Fruit fly (Drosophila melanogaster) whole organism, prepupa: ENCODE data around the gene CG15382.
A peak's percentile ranks its signal among the peaks of the same experiment; 100 is the strongest.

Experiments
- Blimp-1 ChIP-seq: fragments of 200-800 bp; sonication (Bioruptor generic); optimal IDR thresholded peaks from 3 replicates; lab custom pipeline; 2017; ENCODE audit warnings: missing biosample characterization, missing genetic modification characterization, mild to moderate bottlenecking, moderate library complexity, missing genetic modification reagents
- CG10631 ChIP-seq: fragments of 200-800 bp; sonication (Bioruptor generic); optimal IDR thresholded peaks from 2 replicates; lab custom pipeline; 2016; ENCODE audit warnings: missing biosample characterization, missing genetic modification characterization
- CG10669 ChIP-seq: fragments of 200-800 bp; sonication (Bioruptor generic); optimal IDR thresholded peaks from 3 replicates; lab custom pipeline; 2018; ENCODE audit warnings: missing biosample characterization, mild to moderate bottlenecking, missing genetic modification characterization, moderate library complexity
- CG11762 ChIP-seq: fragments of 200-800 bp; sonication (Bioruptor generic); optimal IDR thresholded peaks from 3 replicates; lab custom pipeline; 2016; ENCODE audit warnings: missing biosample characterization, missing genetic modification characterization; ENCODE audit not compliant: insufficient read depth
- CG11902 ChIP-seq: fragments of 200-800 bp; sonication (Bioruptor generic); optimal IDR thresholded peaks from 3 replicates; lab custom pipeline; 2016; ENCODE audit warnings: missing biosample characterization, missing genetic modification characterization
- CG15336 ChIP-seq: fragments of 200-800 bp; sonication (Bioruptor generic); IDR thresholded peaks from 2 replicates; pipeline ENCODE4 v1.3.6; 2022; ENCODE audit warnings: missing biosample characterization, missing genetic modification characterization
- CG16779 ChIP-seq: fragments of 200-800 bp; sonication (Bioruptor generic); optimal IDR thresholded peaks from 3 replicates; lab custom pipeline; 2017; ENCODE audit warnings: missing biosample characterization, mild to moderate bottlenecking, missing genetic modification characterization
- CG3032 ChIP-seq: fragments of 200-800 bp; optimal IDR thresholded peaks from 2 replicates; lab custom pipeline; 2019; ENCODE audit warnings: missing biosample characterization, mild to moderate bottlenecking, missing genetic modification characterization, moderate library complexity
- CG31627 ChIP-seq: fragments of 200-800 bp; sonication (Bioruptor generic); optimal IDR thresholded peaks from 3 replicates; lab custom pipeline; 2016; ENCODE audit warnings: missing biosample characterization, missing genetic modification characterization
- CG34406 ChIP-seq: fragments of 200-800 bp; sonication (Bioruptor generic); optimal IDR thresholded peaks from 3 replicates; lab custom pipeline; 2016; ENCODE audit warnings: missing biosample characterization, missing genetic modification characterization
- CG4318 ChIP-seq: fragments of 200-800 bp; sonication (Bioruptor generic); optimal IDR thresholded peaks from 3 replicates; lab custom pipeline; 2017; ENCODE audit warnings: missing biosample characterization, mild to moderate bottlenecking, missing genetic modification characterization
- CG6163 ChIP-seq: fragments of 200-800 bp; sonication (Bioruptor generic); IDR thresholded peaks from 3 replicates; pipeline ENCODE4 v1.3.6; 2022; ENCODE audit warnings: missing biosample characterization, missing genetic modification characterization
- CG6276 ChIP-seq: fragments of 200-800 bp; sonication (Bioruptor generic); optimal IDR thresholded peaks from 2 replicates; lab custom pipeline; 2017; ENCODE audit warnings: missing biosample characterization, mild to moderate bottlenecking, missing genetic modification characterization
- CG6792 ChIP-seq: fragments of 200-800 bp; sonication (Bioruptor generic); optimal IDR thresholded peaks from 3 replicates; lab custom pipeline; 2016; ENCODE audit warnings: missing biosample characterization, missing genetic modification characterization
- CG6808 ChIP-seq: fragments of 200-800 bp; sonication (Bioruptor generic); optimal IDR thresholded peaks from 3 replicates; lab custom pipeline; 2017; ENCODE audit warnings: missing biosample characterization, missing genetic modification characterization, mild to moderate bottlenecking, moderate library complexity, missing genetic modification reagents
- CG6854 ChIP-seq: fragments of 200-800 bp; sonication (Bioruptor generic); optimal IDR thresholded peaks from 2 replicates; lab custom pipeline; 2017; ENCODE audit warnings: missing biosample characterization, mild to moderate bottlenecking, missing genetic modification characterization
- CG7368 ChIP-seq: fragments of 200-800 bp; sonication (Bioruptor generic); optimal IDR thresholded peaks from 3 replicates; lab custom pipeline; 2016; ENCODE audit warnings: missing biosample characterization, missing genetic modification characterization
- CG8119 ChIP-seq: fragments of 200-800 bp; sonication (Bioruptor generic); IDR thresholded peaks from 3 replicates; pipeline ENCODE4 v1.3.6; 2022; ENCODE audit warnings: missing biosample characterization, missing genetic modification characterization
- CG8319 ChIP-seq: fragments of 200-800 bp; sonication (Bioruptor generic); optimal IDR thresholded peaks from 3 replicates; lab custom pipeline; 2016; ENCODE audit warnings: missing biosample characterization, missing genetic modification characterization
- CG8632 ChIP-seq: fragments of 200-800 bp; sonication (Bioruptor generic); optimal IDR thresholded peaks from 3 replicates; lab custom pipeline; 2016; ENCODE audit warnings: missing biosample characterization, missing genetic modification characterization
- CG9139 ChIP-seq: fragments of 200-800 bp; sonication (Bioruptor generic); optimal IDR thresholded peaks from 3 replicates; lab custom pipeline; 2017; ENCODE audit warnings: missing biosample characterization, mild to moderate bottlenecking, missing genetic modification characterization
- Eip78C ChIP-seq: fragments of 200-800 bp; sonication (Bioruptor generic); peaks from one replicate; lab custom pipeline; 2016; ENCODE audit warnings: missing biosample characterization, missing genetic modification characterization
- Eip93F ChIP-seq: fragments of 200-800 bp; sonication (Bioruptor generic); optimal IDR thresholded peaks from 2 replicates; lab custom pipeline; 2016; ENCODE audit warnings: missing biosample characterization, mild to moderate bottlenecking, missing genetic modification characterization
- Ets96B ChIP-seq: fragments of 200-800 bp; optimal IDR thresholded peaks from 2 replicates; lab custom pipeline; 2019; ENCODE audit warnings: missing biosample characterization, mild to moderate bottlenecking, missing genetic modification characterization, moderate library complexity
- Gug ChIP-seq: fragments of 200-800 bp; sonication (Bioruptor generic); IDR thresholded peaks from 2 replicates; pipeline ENCODE4 v1.3.6; 2022; ENCODE audit warnings: missing biosample characterization, missing genetic modification characterization
- Hr39 ChIP-seq: fragments of 200-800 bp; sonication (Bioruptor generic); optimal IDR thresholded peaks from 2 replicates; lab custom pipeline; 2016; ENCODE audit warnings: missing biosample characterization, missing genetic modification characterization
- Hr4 ChIP-seq: fragments of 200-800 bp; sonication (Bioruptor generic); optimal IDR thresholded peaks from 3 replicates; lab custom pipeline; 2016; ENCODE audit warnings: missing biosample characterization, missing genetic modification characterization
- Lpt ChIP-seq: fragments of 200-800 bp; sonication (Bioruptor generic); optimal IDR thresholded peaks from 3 replicates; lab custom pipeline; 2016; ENCODE audit warnings: missing biosample characterization, missing genetic modification characterization
- Met ChIP-seq: fragments of 200-800 bp; sonication (Bioruptor generic); optimal IDR thresholded peaks from 3 replicates; lab custom pipeline; 2016; ENCODE audit warnings: missing biosample characterization, missing genetic modification characterization
- Smox ChIP-seq: fragments of 200-800 bp; sonication (Bioruptor generic); optimal IDR thresholded peaks from 3 replicates; lab custom pipeline; 2016; ENCODE audit warnings: missing biosample characterization, missing genetic modification characterization
- Sox102F ChIP-seq: fragments of 200-800 bp; sonication (Bioruptor generic); optimal IDR thresholded peaks from 2 replicates; lab custom pipeline; 2016; ENCODE audit warnings: missing biosample characterization, mild to moderate bottlenecking, missing genetic modification characterization
- Sox15 ChIP-seq: fragments of 200-800 bp; sonication (Bioruptor generic); optimal IDR thresholded peaks from 3 replicates; lab custom pipeline; 2016; ENCODE audit warnings: missing biosample characterization, missing genetic modification characterization
- achi ChIP-seq: fragments of 200-800 bp; sonication (Bioruptor generic); optimal IDR thresholded peaks from 3 replicates; lab custom pipeline; 2016; ENCODE audit warnings: missing biosample characterization, missing genetic modification characterization
- acj6 ChIP-seq: fragments of 200-800 bp; sonication (Bioruptor generic); optimal IDR thresholded peaks from 3 replicates; lab custom pipeline; 2016; ENCODE audit warnings: missing biosample characterization, missing genetic modification characterization
- cyc ChIP-seq: fragments of 200-800 bp; sonication (Bioruptor generic); optimal IDR thresholded peaks from 3 replicates; lab custom pipeline; 2016; ENCODE audit warnings: missing biosample characterization, missing genetic modification characterization
- dac ChIP-seq: fragments of 200-800 bp; sonication (Bioruptor generic); optimal IDR thresholded peaks from 2 replicates; lab custom pipeline; 2017; ENCODE audit warnings: missing biosample characterization, mild to moderate bottlenecking, missing genetic modification characterization
- dsx ChIP-seq: fragments of 200-800 bp; optimal IDR thresholded peaks from 3 replicates; lab custom pipeline; 2019; ENCODE audit warnings: missing biosample characterization, mild to moderate bottlenecking, missing genetic modification characterization, moderate library complexity; ENCODE audit not compliant: poor library complexity, severe bottlenecking
- eg ChIP-seq: fragments of 200-800 bp; sonication (Bioruptor generic); IDR thresholded peaks from 3 replicates; pipeline ENCODE4 v1.3.6; 2022; ENCODE audit warnings: missing biosample characterization, missing genetic modification characterization
- esn ChIP-seq: fragments of 200-800 bp; sonication (Bioruptor generic); optimal IDR thresholded peaks from 2 replicates; lab custom pipeline; 2016; ENCODE audit warnings: missing biosample characterization, mild to moderate bottlenecking, missing genetic modification characterization, moderate library complexity
- fd59A ChIP-seq: fragments of 200-800 bp; sonication (Bioruptor generic); optimal IDR thresholded peaks from 2 replicates; lab custom pipeline; 2017; ENCODE audit warnings: missing biosample characterization, mild to moderate bottlenecking, missing genetic modification characterization, missing genetic modification reagents
- fd85E ChIP-seq: fragments of 200-800 bp; sonication (Bioruptor generic); optimal IDR thresholded peaks from 3 replicates; lab custom pipeline; 2016; ENCODE audit warnings: missing biosample characterization, missing genetic modification characterization
- fkh ChIP-seq: fragments of 200-800 bp; sonication (Bioruptor generic); optimal IDR thresholded peaks from 3 replicates; lab custom pipeline; 2017; ENCODE audit warnings: missing biosample characterization, mild to moderate bottlenecking, missing genetic modification characterization, moderate library complexity
- lz ChIP-seq: fragments of 200-800 bp; sonication (Bioruptor generic); optimal IDR thresholded peaks from 3 replicates; lab custom pipeline; 2016; ENCODE audit warnings: missing biosample characterization, missing genetic modification characterization
- net ChIP-seq: fragments of 200-800 bp; sonication (Bioruptor generic); optimal IDR thresholded peaks from 3 replicates; lab custom pipeline; 2016; ENCODE audit warnings: missing biosample characterization, missing genetic modification characterization
- pdm3 ChIP-seq: fragments of 200-800 bp; sonication (Bioruptor generic); optimal IDR thresholded peaks from 3 replicates; lab custom pipeline; 2016; ENCODE audit warnings: missing biosample characterization, missing genetic modification characterization
- salr ChIP-seq, 2 experiments: fragments of 200-800 bp; sonication (Bioruptor generic); optimal IDR thresholded peaks; 3 replicates each; lab custom pipeline; 2016 to 2018; ENCODE audit warnings: missing biosample characterization in 2 of 2, missing genetic modification characterization in 2 of 2, mild to moderate bottlenecking in 1 of 2
- spab ChIP-seq: fragments of 200-800 bp; sonication (Bioruptor generic); optimal IDR thresholded peaks from 2 replicates; lab custom pipeline; 2017; ENCODE audit warnings: missing biosample characterization, mild to moderate bottlenecking, missing genetic modification characterization, missing genetic modification reagents
- ss ChIP-seq, 2 experiments: fragments of 200-800 bp; sonication (Bioruptor generic); optimal IDR thresholded peaks; 2 replicates in 1 of 2; 3 replicates in 1 of 2; lab custom pipeline; 2017 to 2018; ENCODE audit warnings: mild to moderate bottlenecking in 2 of 2, missing biosample characterization in 2 of 2, missing genetic modification characterization in 2 of 2, moderate library complexity in 1 of 2
- svp ChIP-seq: fragments of 200-800 bp; sonication (Bioruptor generic); peaks from one replicate; lab custom pipeline; 2016; ENCODE audit warnings: missing biosample characterization, missing genetic modification characterization
- topi ChIP-seq: fragments of 200-800 bp; sonication (Bioruptor generic); optimal IDR thresholded peaks from 3 replicates; lab custom pipeline; 2016; ENCODE audit warnings: missing biosample characterization, missing genetic modification characterization
- vri ChIP-seq: fragments of 200-800 bp; sonication (Bioruptor generic); optimal IDR thresholded peaks from 3 replicates; lab custom pipeline; 2016; ENCODE audit warnings: missing biosample characterization, mild to moderate bottlenecking, missing genetic modification characterization

Gene CG15382

dm6 chr2L:2182735-2183340 lies 27.3 kb downstream of the CG15382 start:
- TF ChIP-seq CG9139 (GFP tag; lab: Kevin White, UChicago), result no peak
- TF ChIP-seq Hr39, result no peak
- peak; percentile 59 for TF ChIP-seq acj6 (GFP tag; lab: Kevin White, UChicago)
- TF ChIP-seq Smox (GFP tag; lab: Kevin White, UChicago), result no peak
- TF ChIP-seq esn (GFP tag; lab: Kevin White, UChicago), result no peak
- peak; percentile 16 for TF ChIP-seq Lpt (GFP tag; lab: Kevin White, UChicago)
- TF ChIP-seq lz (GFP tag; lab: Kevin White, UChicago), result no peak
- TF ChIP-seq CG3032 (tag; lab: Kevin White, UChicago), result peak; percentile 84
- TF ChIP-seq CG6854 (GFP tag; lab: Kevin White, UChicago), result no peak
- TF ChIP-seq fkh (GFP tag; lab: Kevin White, UChicago), result no peak
- peak; percentile 42 for TF ChIP-seq CG6792 (GFP tag; lab: Kevin White, UChicago)
- TF ChIP-seq CG8319 (GFP tag; lab: Kevin White, UChicago), result no peak
- TF ChIP-seq eg (GFP tag; lab: Robert Waterston, UW), result peak; percentile 48; the same call in 2 of the 3 replicates
- no peak for TF ChIP-seq Sox102F (GFP tag; lab: Kevin White, UChicago)
- TF ChIP-seq vri (GFP tag; lab: Kevin White, UChicago), result no peak
- peak; percentile 66 for TF ChIP-seq CG15336
- TF ChIP-seq Hr4 (GFP tag; lab: Kevin White, UChicago), result peak; percentile 36
- no peak for TF ChIP-seq CG31627
- TF ChIP-seq CG8119, result peak; percentile 62
- TF ChIP-seq Met (GFP tag; lab: Kevin White, UChicago), result no peak
- TF ChIP-seq Eip93F (GFP tag; lab: Kevin White, UChicago), result no peak
- TF ChIP-seq fd85E (GFP tag; lab: Kevin White, UChicago), result no peak
- TF ChIP-seq CG34406, result peak; percentile 0
- peak; percentile 58 for TF ChIP-seq pdm3
- TF ChIP-seq Sox15, result no peak
- TF ChIP-seq Ets96B (tag; lab: Kevin White, UChicago), result peak; percentile 82
- TF ChIP-seq CG11902 (GFP tag; lab: Kevin White, UChicago), result no peak
- TF ChIP-seq CG6808, result peak; percentile 81
- TF ChIP-seq salr (GFP tag; optimal IDR thresholded peaks at IDR 0.05; lab: Kevin White, UChicago), result peak; percentile 61 to 76
- TF ChIP-seq Blimp-1 (GFP tag; lab: Kevin White, UChicago), result no peak
- no peak for TF ChIP-seq svp
- peak; percentile 23 for TF ChIP-seq CG11762 (GFP tag; lab: Kevin White, UChicago)
- peak; percentile 37 for TF ChIP-seq net
- peak; percentile 31 for TF ChIP-seq CG6276 (GFP tag; lab: Kevin White, UChicago)
- TF ChIP-seq CG8632 (GFP tag; lab: Kevin White, UChicago), result peak; percentile 32
- no peak for TF ChIP-seq CG4318
- TF ChIP-seq dsx (GFP tag; lab: Kevin White, UChicago), result peak; percentile 76
- no peak for TF ChIP-seq topi (GFP tag; lab: Kevin White, UChicago)
- peak; percentile 64 for TF ChIP-seq CG16779 (tag; lab: Kevin White, UChicago)
- peak; percentile 80 for TF ChIP-seq CG10669 (GFP tag; lab: Kevin White, UChicago)
- TF ChIP-seq Gug (GFP tag; lab: Robert Waterston, UW), result peak; percentile 17; the same call in 1 of the 2 replicates
- TF ChIP-seq CG7368 (GFP tag; lab: Kevin White, UChicago), result peak; percentile 59
- peak; percentile 78 for TF ChIP-seq fd59A (GFP tag; lab: Kevin White, UChicago)
- peak; percentile 86 for TF ChIP-seq Eip78C (GFP tag; lab: Kevin White, UChicago)
- peak; percentile 7 for TF ChIP-seq dac (GFP tag; lab: Kevin White, UChicago)
- TF ChIP-seq CG10631, result peak; percentile 72
- peak; percentile 84 for TF ChIP-seq spab
- TF ChIP-seq ss (GFP tag; optimal IDR thresholded peaks at IDR 0.05; lab: Kevin White, UChicago), result peak; percentile 61 to 86
- peak; percentile 89 for TF ChIP-seq CG6163 (GFP tag; lab: Robert Waterston, UW)
- TF ChIP-seq cyc (GFP tag; lab: Kevin White, UChicago), result no peak
- peak; percentile 68 for TF ChIP-seq achi
